Worm (Caenorhabditis elegans): ENCODE results near the gene srw-141.
"Not testable (repeated sequence)": the region's sequence is repeated elsewhere in the genome, so short reads cannot be mapped to it uniquely, and the experiment has no call there.

Gene srw-141

ce11 chrV:2962960-2963359 lies 24.6 kb upstream of the srw-141 start, which contains the start of gene srw-138:
Gene srw-138 (minus strand): TSS chrV:2963060.
- TF ChIP-seq ceh-13 (GFP tag; optimal IDR thresholded peaks at IDR 0.05): no peak
- no peak for TF ChIP-seq aly-1 (tag; optimal IDR thresholded peaks at IDR 0.05)
- no peak for TF ChIP-seq hmbx-1 (tag; optimal IDR thresholded peaks at IDR 0.05)
- no peak for TF ChIP-seq ets-7 (tag; optimal IDR thresholded peaks at IDR 0.05)
- TF ChIP-seq tbx-11 (GFP tag; IDR thresholded peaks at IDR 0.05): no peak
- no peak for TF ChIP-seq sea-1 (GFP tag; conservative IDR thresholded peaks at IDR 0.05)
- no peak for TF ChIP-seq hnd-1 (tag; optimal IDR thresholded peaks at IDR 0.05)
- TF ChIP-seq B0310.2 (tag; optimal IDR thresholded peaks at IDR 0.05): no peak
- no peak for TF ChIP-seq ama-1 (optimal IDR thresholded peaks at IDR 0.05)
- no peak for TF ChIP-seq flt-1 (GFP tag; IDR thresholded peaks at IDR 0.05)
- no peak for TF ChIP-seq tra-4 (tag; optimal IDR thresholded peaks at IDR 0.05)
- no peak for TF ChIP-seq ceh-36 (tag; optimal IDR thresholded peaks at IDR 0.05)
- no peak for TF ChIP-seq scrt-1 (GFP tag; IDR thresholded peaks at IDR 0.05)
- no peak for TF ChIP-seq tbx-37 (GFP tag; conservative IDR thresholded peaks at IDR 0.05)
- no peak for TF ChIP-seq hmg-4 (GFP tag; optimal IDR thresholded peaks at IDR 0.05)
- no peak for TF ChIP-seq pes-1 (GFP tag; IDR thresholded peaks at IDR 0.05)
- no peak for TF ChIP-seq F13C5.2 (tag; optimal IDR thresholded peaks at IDR 0.05)

- TF ChIP-seq tbx-11 (GFP tag; IDR thresholded peaks at IDR 0.05) (no peak), hnd-1 (tag; optimal IDR thresholded peaks at IDR 0.05) (no peak), ceh-36 (tag; optimal IDR thresholded peaks at IDR 0.05) (no peak), tbx-37 (GFP tag; conservative IDR thresholded peaks at IDR 0.05) (no peak), hmbx-1 (tag; optimal IDR thresholded peaks at IDR 0.05) (no peak), tra-4 (tag; optimal IDR thresholded peaks at IDR 0.05) (no peak), pes-1 (GFP tag; IDR thresholded peaks at IDR 0.05) (no peak), B0310.2 (tag; optimal IDR thresholded peaks at IDR 0.05) (no peak), sea-1 (GFP tag; conservative IDR thresholded peaks at IDR 0.05) (no peak), flt-1 (GFP tag; IDR thresholded peaks at IDR 0.05) (no peak), ama-1 (optimal IDR thresholded peaks at IDR 0.05) (no peak), ets-7 (tag; optimal IDR thresholded peaks at IDR 0.05) (no peak), aly-1 (tag; optimal IDR thresholded peaks at IDR 0.05) (no peak)
Observed at ce11 chrV:2960894-2961293, 22.5 kb upstream of the srw-141 start, which contains the start of gene srw-144. Gene srw-144 (minus strand): TSS chrV:2960994.

DNA sequence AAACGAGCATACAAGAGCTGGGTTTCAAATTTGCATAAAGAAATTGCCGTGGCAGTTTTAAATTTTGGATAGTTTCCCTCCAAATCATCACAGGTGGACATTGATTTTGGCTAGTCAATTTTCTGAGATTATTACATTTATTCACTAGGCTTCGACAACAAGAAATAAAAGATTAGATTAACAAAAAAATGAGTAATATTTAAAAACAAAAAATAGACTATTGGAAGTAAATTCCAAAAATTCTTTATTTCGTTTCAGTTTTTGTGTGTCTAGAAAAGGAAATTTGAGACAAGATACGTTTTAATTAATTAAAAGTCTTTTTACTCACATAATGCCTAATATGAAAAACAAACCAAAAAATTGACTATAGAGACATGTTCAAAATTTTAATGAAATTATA lies 19.8 kb upstream of the srw-141 start, which contains the start of gene srw-142:
Gene srw-142 (minus strand): TSS at position 101 of the 400 bp plus-strand sequence.
- TF ChIP-seq hmg-4 (GFP tag; optimal IDR thresholded peaks at IDR 0.05) (no peak), flt-1 (GFP tag; IDR thresholded peaks at IDR 0.05) (no peak), sea-1 (GFP tag; conservative IDR thresholded peaks at IDR 0.05) (no peak), tra-4 (tag; optimal IDR thresholded peaks at IDR 0.05) (no peak), aly-1 (tag; optimal IDR thresholded peaks at IDR 0.05) (no peak), tbx-37 (GFP tag; conservative IDR thresholded peaks at IDR 0.05) (no peak), B0310.2 (tag; optimal IDR thresholded peaks at IDR 0.05) (no peak), F13C5.2 (tag; optimal IDR thresholded peaks at IDR 0.05) (no peak), ets-7 (tag; optimal IDR thresholded peaks at IDR 0.05) (no peak), scrt-1 (GFP tag; IDR thresholded peaks at IDR 0.05) (no peak), tbx-11 (GFP tag; IDR thresholded peaks at IDR 0.05) (no peak)

ce11 chrV:2955342-2955741 lies 16.9 kb upstream of the srw-141 start, which contains the start of gene srh-248:
Gene srh-248 (minus strand): TSS chrV:2955442.
- TF ChIP-seq hmg-4 (GFP tag; optimal IDR thresholded peaks at IDR 0.05); ets-7 (tag; optimal IDR thresholded peaks at IDR 0.05); aly-1 (tag; optimal IDR thresholded peaks at IDR 0.05): not testable (repeated sequence)

- not testable (repeated sequence) for TF ChIP-seq ets-7 (tag; optimal IDR thresholded peaks at IDR 0.05); sea-1 (GFP tag; conservative IDR thresholded peaks at IDR 0.05); flt-1 (GFP tag; IDR thresholded peaks at IDR 0.05)
Observed at ce11 chrV:2952102-2952501, 13.7 kb upstream of the srw-141 start, which contains the start of gene srw-122. Gene srw-122 (minus strand): TSS chrV:2952202.

DNA sequence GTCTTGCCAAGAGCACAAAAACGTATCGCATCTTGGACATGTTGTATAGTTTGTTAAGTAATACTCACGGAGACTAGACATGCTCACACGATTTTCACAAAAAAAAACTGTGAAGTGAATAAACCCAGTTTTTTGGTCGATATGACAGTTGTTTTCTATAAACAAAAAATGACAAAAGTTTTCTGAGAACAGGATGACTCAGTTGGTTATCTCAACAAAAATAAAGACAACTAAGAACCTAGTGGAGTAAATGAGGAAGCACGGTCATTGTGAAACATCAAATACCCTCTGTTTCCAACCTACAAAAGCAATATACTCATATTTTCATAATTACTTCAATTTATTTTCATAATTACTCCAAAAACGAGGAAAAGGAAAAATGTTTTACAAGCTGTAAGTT lies 7.2 kb upstream of the srw-141 start, which contains the start of gene srh-87:
Gene srh-87 (minus strand): TSS at position 101 of the 400 bp plus-strand sequence.
- TF ChIP-seq sea-1 (GFP tag; conservative IDR thresholded peaks at IDR 0.05): no peak
- TF ChIP-seq hnd-1 (tag; optimal IDR thresholded peaks at IDR 0.05): no peak
- TF ChIP-seq tbx-11 (GFP tag; IDR thresholded peaks at IDR 0.05): no peak
- TF ChIP-seq pes-1 (GFP tag; IDR thresholded peaks at IDR 0.05): no peak
- no peak for TF ChIP-seq tbx-37 (GFP tag; conservative IDR thresholded peaks at IDR 0.05)
- TF ChIP-seq ama-1 (optimal IDR thresholded peaks at IDR 0.05): no peak
- TF ChIP-seq scrt-1 (GFP tag; IDR thresholded peaks at IDR 0.05): no peak
- no peak for TF ChIP-seq tra-4 (tag; optimal IDR thresholded peaks at IDR 0.05)
- TF ChIP-seq hmbx-1 (tag; optimal IDR thresholded peaks at IDR 0.05): no peak
- TF ChIP-seq flt-1 (GFP tag; IDR thresholded peaks at IDR 0.05): no peak

DNA sequence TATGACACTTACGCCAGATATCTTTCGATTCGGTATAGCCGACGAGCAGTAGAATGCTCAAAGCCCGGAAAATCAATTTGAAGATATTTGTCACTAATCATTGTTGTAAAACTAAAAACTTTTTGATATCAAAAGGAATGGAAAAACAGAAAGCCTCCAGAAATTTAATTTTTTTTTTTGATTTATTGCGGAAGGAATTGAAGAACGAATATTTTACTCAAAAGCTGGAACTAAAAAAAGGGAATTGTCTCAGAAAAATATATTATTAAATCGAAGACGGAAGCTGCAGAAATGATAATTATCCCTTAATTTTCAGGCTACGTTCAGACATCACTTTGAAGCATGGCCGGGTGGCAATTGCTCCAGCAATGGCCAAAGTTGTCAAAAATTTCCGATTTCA lies 5.5 kb upstream of the srw-141 start, which contains the start of gene srw-137:
Gene srw-137 (minus strand): TSS at position 101 of the 400 bp plus-strand sequence.
- TF ChIP-seq ets-7 (tag; optimal IDR thresholded peaks at IDR 0.05): no peak
- TF ChIP-seq scrt-1 (GFP tag; IDR thresholded peaks at IDR 0.05): no peak
- no peak for TF ChIP-seq ama-1 (optimal IDR thresholded peaks at IDR 0.05)
- TF ChIP-seq hmg-4 (GFP tag; optimal IDR thresholded peaks at IDR 0.05): no peak
- no peak for TF ChIP-seq aly-1 (tag; optimal IDR thresholded peaks at IDR 0.05)

ce11 chrV:2942247-2942646 lies 3.9 kb upstream of the srw-141 start:
- TF ChIP-seq scrt-1 (GFP tag; IDR thresholded peaks at IDR 0.05): no peak
- no peak for TF ChIP-seq hmg-4 (GFP tag; optimal IDR thresholded peaks at IDR 0.05)
- TF ChIP-seq tbx-37 (GFP tag; conservative IDR thresholded peaks at IDR 0.05): no peak
- TF ChIP-seq tra-4 (tag; optimal IDR thresholded peaks at IDR 0.05): no peak
- TF ChIP-seq ceh-13 (GFP tag; optimal IDR thresholded peaks at IDR 0.05): no peak
